Worm (Caenorhabditis elegans): ENCODE measurements around the gene C46F11.6.

C46F11.6 gene

DNA sequence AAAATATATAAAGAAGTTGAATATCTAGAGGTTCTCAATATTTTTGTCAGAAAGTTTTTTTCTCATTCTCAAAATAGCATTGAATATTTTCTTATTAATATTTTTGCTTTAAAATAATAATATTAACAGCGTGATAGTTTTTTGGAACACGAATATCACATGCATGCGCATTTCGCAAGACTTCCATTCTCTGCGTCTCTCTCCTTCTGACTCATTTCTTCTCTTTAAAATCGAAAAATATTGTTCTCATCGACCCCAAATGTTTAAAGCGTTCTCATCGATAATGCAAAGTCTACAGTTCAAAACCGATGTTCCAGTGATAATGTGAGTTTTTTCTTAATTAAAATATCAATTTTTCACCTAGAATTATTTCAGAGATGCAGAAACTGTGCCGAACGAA, 33.2 kb upstream of the C46F11.6 start, which contains the start of gene C14B1.3 (continued):
- TF ChIP-seq zip-2 (tag; optimal IDR thresholded peaks at IDR 0.05) (no peak), Y48G9A.11 (GFP tag; IDR thresholded peaks at IDR 0.05) (no peak), ceh-82 (tag; optimal IDR thresholded peaks at IDR 0.05) (no peak), ceh-62 (tag; optimal IDR thresholded peaks at IDR 0.05) (no peak), madf-5 (GFP tag; IDR thresholded peaks at IDR 0.05) (no peak), Y75B8A.6 (GFP tag; IDR thresholded peaks at IDR 0.05) (no peak), tra-1 (GFP tag; IDR thresholded peaks at IDR 0.05) (no peak), pqm-1 (tag; optimal IDR thresholded peaks at IDR 0.05) (peak; percentile 23), egl-27 (tag; optimal IDR thresholded peaks at IDR 0.05) (no peak), dmd-9 (GFP tag; IDR thresholded peaks at IDR 0.05) (no peak), nhr-237 (tag; optimal IDR thresholded peaks at IDR 0.05) (no peak), ZK546.5 (tag; optimal IDR thresholded peaks at IDR 0.05) (no peak), spr-3 (GFP tag; optimal IDR thresholded peaks at IDR 0.05) (no peak), nhr-28 (tag; optimal IDR thresholded peaks at IDR 0.05) (peak; percentile 51), ceh-32 (tag; optimal IDR thresholded peaks at IDR 0.05; ENCODE audit: poor library complexity) (no peak), ctbp-1 (GFP tag; IDR thresholded peaks at IDR 0.05) (no peak), nhr-42 (GFP tag; IDR thresholded peaks at IDR 0.05) (no peak), D1046.2 (GFP tag; IDR thresholded peaks at IDR 0.05) (no peak), sdz-12 (GFP tag; optimal IDR thresholded peaks at IDR 0.05) (no peak), nhr-25 (tag; optimal IDR thresholded peaks at IDR 0.05; ENCODE audit: borderline replicate concordance, insufficient read depth) (no peak), mep-1 (tag; optimal IDR thresholded peaks at IDR 0.05) (peak; percentile 65), hlh-30 (tag; optimal IDR thresholded peaks at IDR 0.05; ENCODE audit: insufficient read depth) (peak; percentile 93), nhr-11 (tag; optimal IDR thresholded peaks at IDR 0.05) (no peak), dmd-6 (GFP tag; IDR thresholded peaks at IDR 0.05) (peak; percentile 47), spr-1 (tag; optimal IDR thresholded peaks at IDR 0.05) (no peak), unc-62 (GFP tag; optimal IDR thresholded peaks at IDR 0.05 in 1 of 2) (no peak), unc-62 (tag; optimal IDR thresholded peaks at IDR 0.05) (no peak)

ce11 chrIII:3701411-3702310, 31.4 kb upstream of the C46F11.6 start, which contains the start of the genes pdi-1 and C14B1.2:
Gene pdi-1 (minus strand): TSS chrIII:3701461.
Gene C14B1.2 (plus strand): TSS chrIII:3702260.
- TF ChIP-seq pqm-1 (tag; optimal IDR thresholded peaks at IDR 0.05) (peak; percentile 40), nhr-25 (tag; optimal IDR thresholded peaks at IDR 0.05; ENCODE audit: borderline replicate concordance, insufficient read depth) (peak; percentile 83), ceh-62 (tag; optimal IDR thresholded peaks at IDR 0.05) (no peak), zfp-3 (GFP tag; conservative IDR thresholded peaks at IDR 0.05) (peak; percentile 63; the same call in 1 of the 2 replicates), dpl-1 (GFP tag; optimal IDR thresholded peaks at IDR 0.05) (peak; percentile 56), Y75B8A.6 (GFP tag; IDR thresholded peaks at IDR 0.05) (0 out of 2 replicates have a peak, but pooled peaks have one; percentile 37), ceh-32 (tag; optimal IDR thresholded peaks at IDR 0.05; ENCODE audit: poor library complexity) (no peak), daf-8 (GFP tag; IDR thresholded peaks at IDR 0.05) (no peak), mes-2 (tag; optimal IDR thresholded peaks at IDR 0.05; ENCODE audit: poor library complexity, severe bottlenecking) (peak; percentile 35), daf-16 (GFP tag; optimal IDR thresholded peaks at IDR 0.05) (no peak), daf-16 (tag; optimal IDR thresholded peaks at IDR 0.05) (peak; percentile 2), lin-1 (GFP tag; IDR thresholded peaks at IDR 0.05) (no peak), mxl-3 (GFP tag; optimal IDR thresholded peaks at IDR 0.05) (peak; percentile 99), hmg-1.1 (GFP tag; IDR thresholded peaks at IDR 0.05) (peak; percentile 66; the same call in 1 of the 2 replicates), skn-1 (tag; optimal IDR thresholded peaks at IDR 0.05) (no peak), lsy-2 (tag; optimal IDR thresholded peaks at IDR 0.05) (peak in 1 of 2 experiments; percentile 71), sdz-12 (GFP tag; optimal IDR thresholded peaks at IDR 0.05) (no peak), tra-1 (GFP tag; IDR thresholded peaks at IDR 0.05) (0 out of 2 replicates have a peak, but pooled peaks have one; percentile 51), hif-1 (tag; optimal IDR thresholded peaks at IDR 0.05) (peak in 1 of 2 experiments; percentile 41), mdl-1 (tag; optimal IDR thresholded peaks at IDR 0.05) (peak; percentile 75 to 89), dmd-6 (GFP tag; IDR thresholded peaks at IDR 0.05) (peak; percentile 74), lim-7 (GFP tag; IDR thresholded peaks at IDR 0.05) (0 out of 2 replicates have a peak, but pooled peaks have one; percentile 55), nhr-28 (tag; optimal IDR thresholded peaks at IDR 0.05) (peak; percentile 55), T20F7.1 (GFP tag; optimal IDR thresholded peaks at IDR 0.05) (peak; percentile 66), nhr-111 (GFP tag; optimal IDR thresholded peaks at IDR 0.05) (no peak), egl-27 (tag; optimal IDR thresholded peaks at IDR 0.05) (no peak), egl-43 (GFP tag; IDR thresholded peaks at IDR 0.05) (peak; percentile 59; the same call in 1 of the 2 replicates), pha-4 (GFP tag; IDR thresholded peaks at IDR 0.05) (peak; percentile 54; the same call in 1 of the 2 replicates), pha-4 (tag; optimal IDR thresholded peaks at IDR 0.05) (no peak)

Data from whole organism, L4 larva.